Worm (Caenorhabditis elegans) whole organism, L4/young adult: Measurements from ENCODE around the gene C55C3.3.

Experiments
- W03F9.2 ChIP-seq: fragments of 150-350 bp; optimal IDR thresholded peaks from 2 replicates; lab custom pipeline; 2014; ENCODE audit warnings: missing biosample characterization, missing genetic modification characterization
- dao-5 ChIP-seq: sonication (generic microtip); optimal IDR thresholded peaks from 2 replicates; lab custom pipeline; 2016; ENCODE audit warnings: missing genotype, missing genetic modification characterization, moderate library complexity, missing compliant biosample characterization
- him-1 ChIP-seq: sonication (generic microtip); optimal IDR thresholded peaks from 2 replicates; lab custom pipeline; 2016; ENCODE audit warnings: missing genotype, missing genetic modification reagents, missing genetic modification characterization, missing compliant biosample characterization

DNA sequence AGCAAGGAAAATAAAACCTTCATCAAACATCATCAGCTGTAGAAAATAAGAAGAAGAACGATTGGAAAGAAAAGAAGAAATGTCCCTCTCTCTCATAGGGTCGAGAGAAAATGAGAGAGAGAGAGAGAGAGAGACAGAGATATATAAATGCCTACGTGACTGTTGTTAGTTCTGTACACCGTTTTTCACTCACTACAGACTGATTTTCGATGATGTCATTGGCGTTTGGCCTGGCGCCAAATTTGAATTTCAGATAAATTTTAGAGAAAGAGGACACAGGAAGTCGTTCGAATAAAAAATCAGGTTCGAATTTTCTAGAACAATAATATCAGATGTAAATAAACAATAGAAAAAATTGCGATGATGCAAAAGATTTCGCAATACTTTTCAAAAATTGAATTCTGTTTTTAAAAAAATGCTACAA, 29.1 kb upstream of the C55C3.3 start:
- TF ChIP-seq dao-5 (tag; lab: Kevin White, UChicago) (no peak), W03F9.2 (tag; lab: Kevin White, UChicago) (no peak), him-1 (no peak)
